Worm (Caenorhabditis elegans): ENCODE measurements around the gene F57A8.6.

- TF ChIP-seq ama-1 (optimal IDR thresholded peaks at IDR 0.05) (no peak), ZK546.5 (tag; optimal IDR thresholded peaks at IDR 0.05) (no peak), skn-1 (tag; optimal IDR thresholded peaks at IDR 0.05) (no peak), nhr-11 (tag; optimal IDR thresholded peaks at IDR 0.05) (no peak)
Observed at ce11 chrV:10103811-10104210, 30.1 kb upstream of the F57A8.6 start.
